Fruit fly (Drosophila melanogaster) whole organism, wandering third instar larva: ENCODE measurements around the gene CG1582.

ENCODE experiments used
- Abd-B ChIP-seq: fragments of >200 bp; optimal IDR thresholded peaks from 2 replicates; lab custom pipeline; 2017; ENCODE audit warnings: missing biosample characterization, missing genetic modification characterization
- CG9705 ChIP-seq: fragments of 200-800 bp; sonication (Bioruptor generic); optimal IDR thresholded peaks from 2 replicates; lab custom pipeline; 2018; ENCODE audit warnings: missing biosample characterization, mild to moderate bottlenecking, missing genetic modification characterization
- Dfd ChIP-seq: fragments of >200 bp; optimal IDR thresholded peaks from 2 replicates; lab custom pipeline; 2017; ENCODE audit warnings: missing biosample characterization, missing genetic modification characterization
- Dif ChIP-seq: fragments of 200-275, 200-300 bp; sonication (Bioruptor generic); optimal IDR thresholded peaks from 2 replicates; lab custom pipeline; 2018; ENCODE audit warnings: missing biosample characterization, missing genetic modification characterization; ENCODE audit not compliant: partially characterized antibody
- GATAd ChIP-seq: sonication (Bioruptor generic); optimal IDR thresholded peaks from 2 replicates; lab custom pipeline; 2016; ENCODE audit warnings: missing biosample characterization, missing genetic modification characterization
- HLH106 ChIP-seq: fragments of 200-800 bp; optimal IDR thresholded peaks from 3 replicates; lab custom pipeline; 2019; ENCODE audit warnings: missing biosample characterization, mild to moderate bottlenecking, missing genetic modification characterization, moderate library complexity
- Hnf4 ChIP-seq: fragments of 200-800 bp; sonication (Bioruptor generic); optimal IDR thresholded peaks from 2 replicates; lab custom pipeline; 2016; ENCODE audit warnings: missing biosample characterization, mild to moderate bottlenecking, missing genetic modification characterization
- Hr78 ChIP-seq: fragments of >200 bp; optimal IDR thresholded peaks from 2 replicates; lab custom pipeline; 2017; ENCODE audit warnings: missing biosample characterization, missing genetic modification characterization
- Jra ChIP-seq: sonication (Bioruptor generic); optimal IDR thresholded peaks from 2 replicates; lab custom pipeline; 2016; ENCODE audit warnings: missing biosample characterization, missing genetic modification characterization
- Mio ChIP-seq: sonication (Bioruptor generic); optimal IDR thresholded peaks from 2 replicates; lab custom pipeline; 2016; ENCODE audit warnings: missing biosample characterization, missing genetic modification characterization
- Myc ChIP-seq: fragments of >200 bp; optimal IDR thresholded peaks from 2 replicates; lab custom pipeline; 2017
- N ChIP-seq: fragments of >200 bp; optimal IDR thresholded peaks from 2 replicates; lab custom pipeline; 2018; ENCODE audit warnings: missing biosample characterization, missing external identifiers, missing genetic modification characterization
- OdsH ChIP-seq: fragments of 200-800 bp; sonication (Bioruptor generic); optimal IDR thresholded peaks from 2 replicates; lab custom pipeline; 2016; ENCODE audit warnings: missing biosample characterization, mild to moderate bottlenecking, missing genetic modification characterization
- Rel ChIP-seq, 2 experiments: fragments of 200-800 bp; sonication (Bioruptor generic) in 1 of 2; optimal IDR thresholded peaks; 2 replicates in 1 of 2; 3 replicates in 1 of 2; lab custom pipeline; 2016 to 2019; ENCODE audit warnings: mild to moderate bottlenecking in 2 of 2, missing biosample characterization in 2 of 2, missing genetic modification characterization in 2 of 2, moderate library complexity in 1 of 2
- Sp1 ChIP-seq: fragments of 200-800 bp; sonication (Bioruptor generic); optimal IDR thresholded peaks from 3 replicates; lab custom pipeline; 2019; ENCODE audit warnings: missing biosample characterization, mild to moderate bottlenecking, missing genetic modification characterization, moderate library complexity
- Vsx2 ChIP-seq: fragments of 200-300, 225-300 bp; sonication (Bioruptor generic); optimal IDR thresholded peaks from 2 replicates; lab custom pipeline; 2018; ENCODE audit warnings: missing biosample characterization, missing genetic modification characterization; ENCODE audit not compliant: partially characterized antibody
- br ChIP-seq: fragments of 200-800 bp; sonication (Bioruptor generic); optimal IDR thresholded peaks from 2 replicates; lab custom pipeline; 2016; ENCODE audit warnings: missing biosample characterization, missing genetic modification characterization
- brk ChIP-seq: fragments of 200-800 bp; sonication (Bioruptor generic); optimal IDR thresholded peaks from 2 replicates; lab custom pipeline; 2016; ENCODE audit warnings: missing biosample characterization, mild to moderate bottlenecking, missing genetic modification characterization
- dl ChIP-seq, 2 experiments: fragments of 175-275, 200-275 bp in 1 of 2; fragments of 200-275 bp in 1 of 2; sonication (Bioruptor generic); optimal IDR thresholded peaks; lab custom pipeline; 2018; ENCODE audit warnings: mild to moderate bottlenecking in 2 of 2, missing biosample characterization in 2 of 2, missing genetic modification characterization in 2 of 2, moderate library complexity in 2 of 2; ENCODE audit not compliant: partially characterized antibody in 2 of 2, insufficient read depth in 1 of 2
- dmrt93B ChIP-seq: fragments of 200-800 bp; sonication (Bioruptor generic); optimal IDR thresholded peaks from 2 replicates; lab custom pipeline; 2018; ENCODE audit warnings: missing biosample characterization, mild to moderate bottlenecking, missing genetic modification characterization
- dsf ChIP-seq: sonication (Bioruptor generic); optimal IDR thresholded peaks from 2 replicates; lab custom pipeline; 2016; ENCODE audit warnings: missing biosample characterization, missing genetic modification characterization, borderline replicate concordance
- ey ChIP-seq: fragments of 200-800 bp; sonication (Bioruptor generic); optimal IDR thresholded peaks from 2 replicates; lab custom pipeline; 2016; ENCODE audit warnings: missing biosample characterization, missing genetic modification characterization
- foxo ChIP-seq, 2 experiments: fragments of 200-800 bp; sonication (Bioruptor generic); optimal IDR thresholded peaks; 2 replicates in 1 of 2; 3 replicates in 1 of 2; lab custom pipeline; 2016 to 2017; ENCODE audit warnings: missing biosample characterization in 2 of 2, missing genetic modification characterization in 2 of 2
- fru ChIP-seq: fragments of 200-800 bp; sonication (Bioruptor generic); optimal IDR thresholded peaks from 3 replicates; lab custom pipeline; 2016; ENCODE audit warnings: missing biosample characterization, mild to moderate bottlenecking, missing genetic modification characterization
- h ChIP-seq: fragments of 200-800 bp; sonication (Bioruptor generic); optimal IDR thresholded peaks from 3 replicates; lab custom pipeline; 2016; ENCODE audit warnings: missing biosample characterization, mild to moderate bottlenecking, missing genetic modification characterization
- jim ChIP-seq: fragments of 175-275, 200-325 bp; sonication (Bioruptor generic); optimal IDR thresholded peaks from 2 replicates; lab custom pipeline; 2016; ENCODE audit warnings: missing biosample characterization, mild to moderate bottlenecking, missing genetic modification characterization
- lola ChIP-seq: fragments of >200 bp; optimal IDR thresholded peaks from 2 replicates; lab custom pipeline; 2017; ENCODE audit warnings: missing biosample characterization, missing genetic modification characterization
- pan ChIP-seq: fragments of >200 bp; optimal IDR thresholded peaks from 2 replicates; lab custom pipeline; 2017
- rgr ChIP-seq: fragments of 200-800 bp; sonication (Bioruptor generic); optimal IDR thresholded peaks from 3 replicates; lab custom pipeline; 2016; ENCODE audit warnings: missing biosample characterization, mild to moderate bottlenecking, missing genetic modification characterization
- sage ChIP-seq: fragments of 200-800 bp; sonication (Bioruptor generic); optimal IDR thresholded peaks from 2 replicates; lab custom pipeline; 2016; ENCODE audit warnings: missing biosample characterization, mild to moderate bottlenecking, missing genetic modification characterization
- usp ChIP-seq: fragments of >200 bp; optimal IDR thresholded peaks from 2 replicates; lab custom pipeline; 2017; ENCODE audit warnings: missing biosample characterization, missing genetic modification characterization
- woc ChIP-seq: sonication (Bioruptor generic); optimal IDR thresholded peaks from 2 replicates; lab custom pipeline; 2016; ENCODE audit warnings: missing biosample characterization, mild to moderate bottlenecking, missing genetic modification characterization

The CG1582 gene

dm6 chrX:10887643-10888042 is 11.5 kb downstream of the CG1582 start:
- TF ChIP-seq CG9705 (GFP tag; lab: Kevin White, UChicago) (no peak), fru (GFP tag; lab: Kevin White, UChicago) (no peak), Rel (GFP tag; optimal IDR thresholded peaks at IDR 0.05; lab: Kevin White, UChicago) (no peak), Rel (tag; optimal IDR thresholded peaks at IDR 0.05; lab: Kevin White, UChicago) (peak; percentile 39), N (GFP tag; lab: Kevin White, UChicago) (no peak)

DNA sequence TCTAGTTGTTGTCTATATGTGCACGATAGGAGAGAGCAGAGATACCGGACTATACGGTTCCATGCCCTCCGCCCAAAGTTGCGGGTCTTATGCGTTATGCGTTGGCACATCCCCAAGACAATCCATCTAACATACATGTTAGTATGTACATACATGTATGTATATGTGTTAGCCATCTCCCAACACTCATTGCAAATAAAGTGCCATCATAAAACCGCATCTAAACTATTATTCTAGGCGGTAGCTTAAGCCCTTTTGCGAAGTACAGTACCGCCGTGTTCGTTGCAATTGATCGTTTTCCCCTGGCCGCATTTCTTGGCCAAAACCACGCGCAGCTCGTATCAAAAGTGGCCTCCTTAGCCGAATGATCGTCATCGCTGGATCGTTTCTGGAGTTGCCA is 12.7 kb downstream of the CG1582 start:
- TF ChIP-seq ey (GFP tag; lab: Kevin White, UChicago), result peak; percentile 18
- no peak for TF ChIP-seq Dif (GFP tag; lab: Kevin White, UChicago)
- peak in 1 of 2 experiments; percentile 46 for TF ChIP-seq foxo (GFP tag; optimal IDR thresholded peaks at IDR 0.05; lab: Kevin White, UChicago)
- peak; percentile 21 for TF ChIP-seq br (GFP tag; lab: Kevin White, UChicago)
- TF ChIP-seq rgr, result peak; percentile 16
- TF ChIP-seq fru (GFP tag; lab: Kevin White, UChicago), result peak; percentile 30
- TF ChIP-seq jim (GFP tag; lab: Kevin White, UChicago), result no peak
- TF ChIP-seq h, result peak; percentile 37

DNA sequence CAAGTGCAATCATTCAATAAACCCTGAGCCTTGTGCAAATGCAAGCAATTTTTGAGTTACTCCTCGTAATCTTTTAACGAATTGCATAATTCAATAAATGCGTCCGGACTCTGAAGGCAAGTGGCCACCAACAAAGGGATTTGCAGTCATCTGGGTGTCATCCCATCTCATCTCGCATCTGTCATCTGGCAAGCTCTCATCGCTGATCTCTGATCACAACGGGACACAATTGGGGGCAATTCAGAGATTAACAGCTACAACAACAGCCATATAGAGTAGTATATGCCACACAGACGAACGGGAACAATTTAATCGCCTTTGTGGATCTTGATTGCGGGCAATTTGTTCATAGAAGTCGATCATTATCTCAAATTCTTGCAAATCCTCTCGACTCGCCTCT is 15.4 kb downstream of the CG1582 start:
- TF ChIP-seq Dfd (GFP tag; lab: Kevin White, UChicago) (no peak), CG9705 (GFP tag; lab: Kevin White, UChicago) (no peak), Hnf4 (no peak), pan (lab: Kevin White, UChicago) (no peak), h (no peak), br (GFP tag; lab: Kevin White, UChicago) (no peak), Mio (GFP tag; lab: Kevin White, UChicago) (no peak), ey (GFP tag; lab: Kevin White, UChicago) (no peak), Vsx2 (GFP tag; lab: Kevin White, UChicago) (no peak), HLH106 (tag; lab: Kevin White, UChicago) (no peak), GATAd (GFP tag; lab: Kevin White, UChicago) (no peak), rgr (no peak), N (GFP tag; lab: Kevin White, UChicago) (no peak), dl (GFP tag; optimal IDR thresholded peaks at IDR 0.05; lab: Kevin White, UChicago; ENCODE audit: insufficient read depth in 1 of 2, partially characterized antibody in 2 of 2) (no peak), sage (GFP tag; lab: Kevin White, UChicago) (no peak), Myc (lab: Kevin White, UChicago) (no peak), Hr78 (GFP tag; lab: Kevin White, UChicago) (no peak), Jra (no peak), Rel (GFP tag; optimal IDR thresholded peaks at IDR 0.05; lab: Kevin White, UChicago) (no peak), Rel (tag; optimal IDR thresholded peaks at IDR 0.05; lab: Kevin White, UChicago) (no peak), Sp1 (GFP tag; lab: Kevin White, UChicago) (no peak)

DNA sequence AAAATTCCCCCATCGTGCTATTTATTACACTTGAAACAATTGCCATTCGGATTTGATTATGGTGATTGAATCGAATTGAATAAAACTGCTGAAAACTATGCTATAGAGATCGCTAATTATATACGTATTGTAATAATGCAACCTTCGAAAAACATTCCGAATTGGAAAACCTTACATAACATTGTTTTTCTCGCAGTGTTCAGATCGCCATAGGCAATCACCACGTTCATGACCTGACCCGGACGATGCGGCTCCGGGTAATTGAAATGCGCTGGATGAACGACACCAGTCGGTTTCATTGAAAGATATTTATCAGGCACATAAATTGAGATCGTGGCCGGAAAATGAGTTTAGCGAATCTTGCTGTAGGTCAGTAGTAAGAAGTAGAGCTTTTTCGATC is 16.3 kb downstream of the CG1582 start:
- TF ChIP-seq Rel (GFP tag; optimal IDR thresholded peaks at IDR 0.05; lab: Kevin White, UChicago), result no peak
- TF ChIP-seq Rel (tag; optimal IDR thresholded peaks at IDR 0.05; lab: Kevin White, UChicago), result peak; percentile 8
- TF ChIP-seq h, result peak; percentile 13
- TF ChIP-seq dmrt93B (GFP tag; lab: Kevin White, UChicago), result no peak
- TF ChIP-seq, all 38 proteins: peak for 2

- TF ChIP-seq lola (GFP tag; lab: Kevin White, UChicago) (no peak), dsf (GFP tag; lab: Kevin White, UChicago) (no peak), usp (GFP tag; lab: Kevin White, UChicago) (no peak), N (GFP tag; lab: Kevin White, UChicago) (no peak), Hnf4 (no peak), h (no peak), fru (GFP tag; lab: Kevin White, UChicago) (peak; percentile 61), Vsx2 (GFP tag; lab: Kevin White, UChicago) (no peak), dl (GFP tag; optimal IDR thresholded peaks at IDR 0.05; lab: Kevin White, UChicago; ENCODE audit: insufficient read depth in 1 of 2, partially characterized antibody in 2 of 2) (no peak), HLH106 (tag; lab: Kevin White, UChicago) (no peak), Abd-B (GFP tag; lab: Kevin White, UChicago) (no peak), foxo (GFP tag; optimal IDR thresholded peaks at IDR 0.05; lab: Kevin White, UChicago) (peak in 1 of 2 experiments; percentile 10), OdsH (GFP tag; lab: Kevin White, UChicago) (peak; percentile 2), woc (no peak), ey (GFP tag; lab: Kevin White, UChicago) (no peak), brk (GFP tag; lab: Kevin White, UChicago) (no peak), Dfd (GFP tag; lab: Kevin White, UChicago) (no peak), Rel (GFP tag; optimal IDR thresholded peaks at IDR 0.05; lab: Kevin White, UChicago) (no peak), Rel (tag; optimal IDR thresholded peaks at IDR 0.05; lab: Kevin White, UChicago) (peak; percentile 75)
- TF ChIP-seq, all 38 proteins: peak for 4
These were observed 21.8 kb downstream of the CG1582 start, which contains the start of gene CG1637 for dm6 chrX:10877087-10877935. TSS of gene CG1637 (minus strand) at chrX:10877893.
